Worm (Caenorhabditis elegans): ENCODE results near the gene str-64.

ce11 chrV:3256809-3257208 is 26.2 kb upstream of the str-64 start:
- TF ChIP-seq cog-1 (tag; optimal IDR thresholded peaks at IDR 0.05) (no peak), ztf-29 (GFP tag; IDR thresholded peaks at IDR 0.05) (no peak), med-1 (GFP tag; optimal IDR thresholded peaks at IDR 0.05; ENCODE audit: insufficient read depth) (no peak)
